Worm (Caenorhabditis elegans) whole organism, L3 larva: ENCODE measurements around the gene C27C12.1.

Source experiments
- R02D3.7 ChIP-seq: fragments of 150-350 bp; optimal IDR thresholded peaks from 2 replicates; lab custom pipeline; 2014; ENCODE audit warnings: missing biosample characterization, missing genetic modification characterization
- ZK546.5 ChIP-seq: sonication (generic microtip); optimal IDR thresholded peaks from 2 replicates; lab custom pipeline; 2017; ENCODE audit warnings: missing biosample characterization, missing genetic modification characterization
- aly-2 ChIP-seq: fragments of 150-350 bp; optimal IDR thresholded peaks from 2 replicates; lab custom pipeline; 2014; ENCODE audit warnings: missing biosample characterization, missing genetic modification characterization
- ama-1 ChIP-seq: fragments of 150-350 bp; optimal IDR thresholded peaks from 2 replicates; lab custom pipeline; 2018
- ceh-16 ChIP-seq: sonication (generic microtip); optimal IDR thresholded peaks from 2 replicates; lab custom pipeline; 2017; ENCODE audit warnings: missing biosample characterization, missing genetic modification characterization
- ceh-28 ChIP-seq: fragments of 150-350 bp; optimal IDR thresholded peaks from 2 replicates; lab custom pipeline; 2014; ENCODE audit warnings: missing biosample characterization, missing genetic modification reagents, missing genetic modification characterization
- ceh-82 ChIP-seq: fragments of 150-350 bp; optimal IDR thresholded peaks from 2 replicates; lab custom pipeline; 2014; ENCODE audit warnings: missing biosample characterization, missing genetic modification characterization
- ceh-9 ChIP-seq: sonication (generic microtip); optimal IDR thresholded peaks from 2 replicates; lab custom pipeline; 2018; ENCODE audit warnings: missing biosample characterization, missing genetic modification characterization
- daf-12 ChIP-seq: fragments of 150-350 bp; optimal IDR thresholded peaks from 2 replicates; lab custom pipeline; 2014; ENCODE audit warnings: missing biosample characterization, missing genetic modification reagents, missing genetic modification characterization
- egl-27 ChIP-seq: sonication (generic microtip); optimal IDR thresholded peaks from 4 replicates; lab custom pipeline; 2017; ENCODE audit warnings: missing biosample characterization, missing genetic modification reagents, missing genetic modification characterization
- egl-5 ChIP-seq: fragments of 150-350 bp; optimal IDR thresholded peaks from 2 replicates; lab custom pipeline; 2017; ENCODE audit warnings: missing biosample characterization, missing genetic modification reagents, missing genetic modification characterization, inconsistent platforms
- elt-1 ChIP-seq: fragments of 150-350 bp; optimal IDR thresholded peaks from 2 replicates; lab custom pipeline; 2014; ENCODE audit warnings: missing biosample characterization, missing genetic modification characterization
- elt-2 ChIP-seq: sonication (generic microtip); optimal IDR thresholded peaks from 2 replicates; lab custom pipeline; 2016; ENCODE audit warnings: missing genetic modification reagents, mild to moderate bottlenecking, missing genetic modification characterization, missing compliant biosample characterization
- elt-3 ChIP-seq, 3 experiments: fragments of 150-350 bp in 1 of 3; sonication (generic microtip) in 2 of 3; optimal IDR thresholded peaks; 2 replicates in 2 of 3; 4 replicates in 1 of 3; lab custom pipeline; 2014 to 2017; ENCODE audit warnings: missing biosample characterization in 3 of 3, missing genetic modification characterization in 3 of 3
- eor-1 ChIP-seq, 2 experiments: fragments of 150-350 bp; optimal IDR thresholded peaks; 2 replicates each; lab custom pipeline; 2014 to 2018; ENCODE audit warnings: missing biosample characterization in 2 of 2, missing genetic modification characterization in 2 of 2
- fkh-10 ChIP-seq: sonication (generic microtip); optimal IDR thresholded peaks from 2 replicates; lab custom pipeline; 2017; ENCODE audit warnings: missing biosample characterization, missing genetic modification reagents, missing genetic modification characterization
- fkh-2 ChIP-seq: fragments of 150-350 bp; optimal IDR thresholded peaks from 2 replicates; lab custom pipeline; 2014; ENCODE audit warnings: missing biosample characterization, missing genetic modification reagents, missing genetic modification characterization
- fos-1 ChIP-seq: fragments of 150-350 bp; optimal IDR thresholded peaks from 2 replicates; lab custom pipeline; 2014; ENCODE audit warnings: missing biosample characterization, missing genetic modification characterization
- hmg-11 ChIP-seq: sonication (generic microtip); optimal IDR thresholded peaks from 2 replicates; lab custom pipeline; 2016; ENCODE audit warnings: missing genetic modification characterization, missing compliant biosample characterization
- jun-1 ChIP-seq: fragments of 150-350 bp; optimal IDR thresholded peaks from 2 replicates; lab custom pipeline; 2014; ENCODE audit warnings: missing biosample characterization, missing genetic modification reagents, missing genetic modification characterization
- lin-15B ChIP-seq: fragments of 150-350 bp; optimal IDR thresholded peaks from 2 replicates; lab custom pipeline; 2014; ENCODE audit warnings: missing biosample characterization, missing genetic modification characterization
- lsy-12 ChIP-seq: sonication (generic microtip); optimal IDR thresholded peaks from 2 replicates; lab custom pipeline; 2016; ENCODE audit warnings: mild to moderate bottlenecking, missing genetic modification characterization, missing compliant biosample characterization
- mdl-1 ChIP-seq: fragments of 150-350 bp; optimal IDR thresholded peaks from 2 replicates; lab custom pipeline; 2014; ENCODE audit warnings: missing biosample characterization, missing genetic modification characterization
- mml-1 ChIP-seq: fragments of 150-350 bp; sonication (generic microtip); optimal IDR thresholded peaks from 3 replicates; lab custom pipeline; 2014; ENCODE audit warnings: missing biosample characterization, missing genetic modification characterization
- nfya-1 ChIP-seq: sonication (generic microtip); optimal IDR thresholded peaks from 2 replicates; lab custom pipeline; 2017; ENCODE audit warnings: missing genetic modification characterization, mild to moderate bottlenecking, missing compliant biosample characterization, antibody characterized with exemption, moderate library complexity; ENCODE audit not compliant: insufficient read depth
- nhr-11 ChIP-seq: fragments of 150-350 bp; optimal IDR thresholded peaks from 2 replicates; lab custom pipeline; 2014; ENCODE audit warnings: missing biosample characterization, missing genetic modification characterization
- nhr-12 ChIP-seq: fragments of 150-350 bp; optimal IDR thresholded peaks from 2 replicates; lab custom pipeline; 2014; ENCODE audit warnings: missing biosample characterization, missing genetic modification characterization
- nhr-237 ChIP-seq: fragments of 150-350 bp; optimal IDR thresholded peaks from 2 replicates; lab custom pipeline; 2014; ENCODE audit warnings: missing biosample characterization, missing genetic modification characterization
- nhr-25 ChIP-seq: sonication (generic microtip); optimal IDR thresholded peaks from 2 replicates; lab custom pipeline; 2017; ENCODE audit warnings: missing biosample characterization, missing genetic modification characterization
- nhr-67 ChIP-seq: fragments of 150-350 bp; optimal IDR thresholded peaks from 2 replicates; lab custom pipeline; 2014; ENCODE audit warnings: missing biosample characterization, missing genetic modification characterization
- nhr-76 ChIP-seq: fragments of 150-350 bp; sonication (generic microtip); optimal IDR thresholded peaks from 5 replicates; lab custom pipeline; 2014; ENCODE audit warnings: missing biosample characterization, missing genetic modification characterization
- nhr-77 ChIP-seq: fragments of 150-350 bp; optimal IDR thresholded peaks from 2 replicates; lab custom pipeline; 2014; ENCODE audit warnings: missing biosample characterization, missing genetic modification characterization
- pha-4 ChIP-seq: fragments of 150-350 bp; optimal IDR thresholded peaks from 2 replicates; lab custom pipeline; 2014; ENCODE audit warnings: missing biosample characterization, missing genetic modification reagents, missing genetic modification characterization
- pqm-1 ChIP-seq: fragments of 150-350 bp; optimal IDR thresholded peaks from 2 replicates; lab custom pipeline; 2017; ENCODE audit warnings: missing biosample characterization, missing genetic modification characterization, inconsistent platforms
- sea-2 ChIP-seq: fragments of 150-350 bp; sonication (generic microtip); optimal IDR thresholded peaks from 4 replicates; lab custom pipeline; 2014; ENCODE audit warnings: missing biosample characterization, missing genetic modification reagents, missing genetic modification characterization
- skn-1 ChIP-seq: fragments of 150-350 bp; optimal IDR thresholded peaks from 2 replicates; lab custom pipeline; 2014; ENCODE audit warnings: missing biosample characterization, missing genetic modification characterization
- snpc-4 ChIP-seq: fragments of 150-350 bp; optimal IDR thresholded peaks from 2 replicates; lab custom pipeline; 2014; ENCODE audit warnings: missing biosample characterization, missing genetic modification characterization
- tbx-2 ChIP-seq: sonication (generic microtip); optimal IDR thresholded peaks from 2 replicates; lab custom pipeline; 2016; ENCODE audit warnings: mild to moderate bottlenecking, missing genetic modification characterization, missing compliant biosample characterization
- unc-39 ChIP-seq: sonication (generic microtip); optimal IDR thresholded peaks from 4 replicates; lab custom pipeline; 2017; ENCODE audit warnings: missing biosample characterization, missing genetic modification characterization
- unc-62 ChIP-seq: fragments of 150-350 bp; sonication (generic microtip); optimal IDR thresholded peaks from 4 replicates; lab custom pipeline; 2014; ENCODE audit warnings: missing biosample characterization, missing genetic modification reagents, missing genetic modification characterization
- zag-1 ChIP-seq: fragments of 150-350 bp; optimal IDR thresholded peaks from 2 replicates; lab custom pipeline; 2014; ENCODE audit warnings: missing biosample characterization, missing genetic modification characterization
- ztf-4 ChIP-seq: fragments of 150-350 bp; optimal IDR thresholded peaks from 2 replicates; lab custom pipeline; 2014; ENCODE audit warnings: missing biosample characterization, missing genetic modification characterization

The C27C12.1 gene

DNA sequence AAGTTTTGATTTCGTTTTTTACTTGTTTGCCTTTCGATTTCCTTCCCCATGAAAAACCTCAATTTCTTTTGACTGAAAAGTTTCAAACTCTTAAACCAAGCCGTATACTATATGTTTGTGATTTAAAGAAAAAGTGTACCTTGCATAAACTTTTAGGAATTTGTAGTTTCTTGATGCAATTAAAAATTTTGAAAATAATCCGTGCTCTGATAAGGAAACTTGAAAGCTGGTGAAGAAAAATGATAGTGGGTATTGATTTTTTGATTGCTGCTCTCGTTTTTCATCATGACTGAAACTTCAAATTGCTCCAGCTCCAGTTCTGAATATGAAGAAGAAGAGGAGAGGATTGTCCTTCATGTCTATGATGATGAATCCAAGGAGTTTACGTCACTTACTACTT is 4.5 kb downstream of the C27C12.1 start, which contains the start of gene acd-3:
Gene acd-3, plus strand, starts transcription at position 222 of the 400 bp plus-strand sequence.
- no peak for TF ChIP-seq hmg-11
- no peak for TF ChIP-seq mdl-1 (tag; lab: Kevin White, UChicago)
- TF ChIP-seq pqm-1 (tag; lab: Kevin White, UChicago), result peak; percentile 43
- peak; percentile 35 for TF ChIP-seq ceh-28 (tag; lab: Kevin White, UChicago)
- TF ChIP-seq zag-1 (tag; lab: Kevin White, UChicago), result no peak
- peak; percentile 58 for TF ChIP-seq elt-2 (tag; lab: Kevin White, UChicago)
- TF ChIP-seq lin-15B (tag; lab: Kevin White, UChicago), result no peak

DNA sequence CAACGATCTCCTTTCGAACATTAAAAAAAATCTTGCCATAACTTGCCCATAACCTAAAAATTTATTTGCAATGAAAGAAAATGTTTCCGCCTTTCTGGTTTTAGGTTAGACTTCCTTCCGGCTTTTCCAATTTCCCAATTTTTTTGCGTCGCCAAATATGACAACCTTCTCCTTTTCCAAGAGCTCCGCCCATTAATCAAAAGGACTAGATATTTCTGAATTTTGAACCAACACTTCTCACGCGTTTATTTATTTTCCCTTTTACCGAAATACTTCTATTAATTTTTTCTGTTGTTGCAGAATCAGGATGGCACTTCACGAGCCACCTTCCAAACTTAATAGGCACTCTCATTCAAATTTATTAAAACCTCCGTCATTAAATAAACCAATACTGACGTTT is 7.9 kb downstream of the C27C12.1 start, which contains the start of gene egrh-1:
Gene egrh-1, plus strand, starts transcription at position 301 of the 400 bp plus-strand sequence.
- TF ChIP-seq nhr-25 (no peak), ceh-82 (tag; lab: Kevin White, UChicago) (no peak), skn-1 (tag; lab: Kevin White, UChicago) (no peak), sea-2 (GFP tag; lab: Kevin White, UChicago) (no peak), nhr-77 (tag; lab: Kevin White, UChicago) (no peak)

DNA sequence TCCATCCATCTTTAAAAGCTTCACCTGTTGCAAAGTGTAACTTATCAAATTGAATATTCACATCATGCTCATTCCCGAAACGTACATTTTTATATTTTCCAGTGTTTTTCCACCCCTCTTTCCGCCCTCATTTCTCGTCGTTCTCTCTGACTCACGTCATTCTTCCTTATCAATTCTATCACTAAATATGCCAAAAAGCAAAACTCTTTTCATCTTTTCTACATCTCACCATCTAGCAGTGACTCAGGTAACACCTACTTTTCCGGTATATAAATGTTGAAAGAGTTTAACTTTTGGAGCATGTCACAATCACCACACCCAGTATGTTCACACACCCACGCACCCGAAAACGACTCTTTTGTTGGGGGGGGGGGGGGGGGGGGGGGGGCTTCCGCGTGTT is 9.1 kb downstream of the C27C12.1 start:
- TF ChIP-seq fos-1 (tag; lab: Kevin White, UChicago) (no peak), ceh-82 (tag; lab: Kevin White, UChicago) (no peak), egl-27 (tag; lab: Kevin White, UChicago) (no peak), pqm-1 (tag; lab: Kevin White, UChicago) (peak; percentile 86), elt-2 (tag; lab: Kevin White, UChicago) (peak; percentile 63)
- TF ChIP-seq, all 47 proteins: peak for 2

DNA sequence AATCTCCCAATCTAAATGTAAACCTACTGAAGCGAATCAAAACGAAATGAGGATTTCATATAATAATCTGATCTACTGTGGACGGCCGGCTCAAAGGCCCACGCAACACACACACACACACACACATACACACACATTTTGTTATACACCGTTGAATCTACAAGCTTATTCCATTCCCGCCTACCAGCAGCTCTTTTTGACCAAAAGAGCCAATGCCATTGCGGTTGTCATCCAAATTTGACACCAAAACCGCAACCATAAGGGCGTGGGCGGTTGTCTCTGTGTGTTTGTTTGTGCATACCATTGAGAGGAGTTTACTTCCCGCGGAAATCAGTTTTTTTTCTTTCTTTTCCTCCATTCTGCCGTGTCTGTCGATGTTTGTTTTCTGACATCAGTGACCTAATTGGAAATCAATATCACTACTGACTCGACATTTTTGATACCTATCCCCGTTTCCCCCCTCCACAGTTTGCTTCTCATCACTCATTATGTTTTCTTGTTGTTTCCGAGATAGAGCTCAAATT is 10.7 kb downstream of the C27C12.1 start:
- no peak for TF ChIP-seq nhr-76 (tag; lab: Kevin White, UChicago)
- TF ChIP-seq mml-1 (tag; lab: Kevin White, UChicago), result no peak
- TF ChIP-seq pha-4 (tag; lab: Kevin White, UChicago), result peak; percentile 66
- TF ChIP-seq fkh-2, result no peak
- TF ChIP-seq ceh-9 (tag; lab: Kevin White, UChicago), result no peak

DNA sequence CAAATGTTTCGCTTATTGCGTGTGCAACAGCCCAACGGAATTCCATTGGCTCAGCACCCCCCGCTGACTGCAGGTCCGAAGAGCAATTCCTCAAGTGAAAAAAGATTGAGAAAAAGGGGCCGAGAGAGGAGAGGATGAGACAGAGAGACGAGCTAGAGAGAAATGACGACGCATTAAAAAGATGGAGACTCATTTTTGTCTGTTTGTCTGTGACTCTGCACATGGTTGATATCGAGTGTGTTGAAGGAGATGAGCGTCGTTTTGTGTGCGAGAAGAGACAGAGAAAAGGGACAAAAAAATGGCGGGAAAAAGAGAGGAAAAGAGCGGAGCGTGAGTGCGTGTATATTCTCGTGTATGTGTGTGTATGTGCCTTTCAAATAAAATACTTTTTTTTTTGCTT is 12.5 kb downstream of the C27C12.1 start:
- TF ChIP-seq nhr-67 (no peak), mml-1 (tag; lab: Kevin White, UChicago) (no peak), fkh-2 (no peak), egl-27 (tag; lab: Kevin White, UChicago) (no peak), R02D3.7 (tag; lab: Kevin White, UChicago) (peak; percentile 38), skn-1 (tag; lab: Kevin White, UChicago) (peak; percentile 88), hmg-11 (peak; percentile 94), ztf-4 (tag; lab: Kevin White, UChicago) (no peak), nhr-11 (tag; lab: Kevin White, UChicago) (peak; percentile 80), nhr-237 (tag; lab: Kevin White, UChicago) (no peak), ceh-16 (tag; lab: Kevin White, UChicago) (no peak), unc-39 (tag; lab: Kevin White, UChicago) (peak; percentile 10), eor-1 (tag; optimal IDR thresholded peaks at IDR 0.05; lab: Kevin White, UChicago) (no peak), daf-12 (no peak), nhr-77 (tag; lab: Kevin White, UChicago) (no peak), nhr-76 (tag; lab: Kevin White, UChicago) (no peak), nhr-12 (no peak), elt-2 (tag; lab: Kevin White, UChicago) (peak; percentile 71), ceh-28 (tag; lab: Kevin White, UChicago) (peak; percentile 68), zag-1 (tag; lab: Kevin White, UChicago) (peak; percentile 29), jun-1 (peak; percentile 78), sea-2 (GFP tag; lab: Kevin White, UChicago) (peak; percentile 69), nfya-1 (tag; lab: Kevin White, UChicago) (peak; percentile 93), pqm-1 (tag; lab: Kevin White, UChicago) (peak; percentile 83), snpc-4 (tag; lab: Kevin White, UChicago) (peak; percentile 58), pha-4 (tag; lab: Kevin White, UChicago) (peak; percentile 95), mdl-1 (tag; lab: Kevin White, UChicago) (peak; percentile 58), lsy-12 (tag; lab: Kevin White, UChicago) (peak; percentile 76), ama-1 (lab: Kevin White, UChicago) (no peak), fkh-10 (GFP tag; lab: Kevin White, UChicago) (peak; percentile 91), tbx-2 (tag; lab: Kevin White, UChicago) (peak; percentile 74), elt-3 (tag; optimal IDR thresholded peaks at IDR 0.05; lab: Kevin White, UChicago) (no peak), aly-2 (no peak), lin-15B (tag; lab: Kevin White, UChicago) (peak; percentile 73), egl-5 (tag; lab: Kevin White, UChicago) (peak; percentile 95), unc-62 (GFP tag; lab: Kevin White, UChicago) (peak; percentile 57), elt-1 (tag; lab: Kevin White, UChicago) (no peak), ZK546.5 (tag; lab: Kevin White, UChicago) (no peak)
